Worm (Caenorhabditis elegans) whole organism, late embryonic: ENCODE measurements around the gene fbxa-211.

ENCODE experiments used
- ceh-48 ChIP-seq: sonication (generic microtip); optimal IDR thresholded peaks from 2 replicates; lab custom pipeline; 2016; ENCODE audit warnings: missing genetic modification characterization, inconsistent platforms, missing compliant biosample characterization
- fkh-6 ChIP-seq: sonication (generic microtip); optimal IDR thresholded peaks from 2 replicates; lab custom pipeline; 2016; ENCODE audit warnings: missing genetic modification characterization, missing compliant biosample characterization
- nfya-1 ChIP-seq: sonication (generic microtip); optimal IDR thresholded peaks from 2 replicates; lab custom pipeline; 2017; ENCODE audit warnings: missing genetic modification characterization, mild to moderate bottlenecking, missing compliant biosample characterization, antibody characterized with exemption, moderate library complexity
- nhr-232 ChIP-seq: sonication (generic microtip); optimal IDR thresholded peaks from 2 replicates; lab custom pipeline; 2016; ENCODE audit warnings: missing genetic modification characterization, missing compliant biosample characterization
- pat-9 ChIP-seq: fragments of 200-800 bp; sonication (Bioruptor generic); optimal IDR thresholded peaks from 2 replicates; lab custom pipeline; 2018; ENCODE audit warnings: mild to moderate bottlenecking, missing genetic modification characterization, moderate library complexity, missing compliant biosample characterization
- unc-55 ChIP-seq: sonication (generic microtip); optimal IDR thresholded peaks from 2 replicates; lab custom pipeline; 2017; ENCODE audit warnings: missing biosample characterization, missing genetic modification reagents, missing genetic modification characterization

- TF ChIP-seq nfya-1 (tag; lab: Kevin White, UChicago) (no peak), unc-55 (no peak), fkh-6 (tag; lab: Kevin White, UChicago) (no peak), pat-9 (tag; lab: Kevin White, UChicago) (no peak), ceh-48 (tag; lab: Kevin White, UChicago) (no peak), nhr-232 (no peak)
These were observed 28.9 kb upstream of the fbxa-211 start, which contains the start of gene par-4 for ce11 chrV:18098387-18098786.
